Worm (Caenorhabditis elegans): ENCODE measurements around the gene Y53G8AM.7.

The Y53G8AM.7 gene

DNA sequence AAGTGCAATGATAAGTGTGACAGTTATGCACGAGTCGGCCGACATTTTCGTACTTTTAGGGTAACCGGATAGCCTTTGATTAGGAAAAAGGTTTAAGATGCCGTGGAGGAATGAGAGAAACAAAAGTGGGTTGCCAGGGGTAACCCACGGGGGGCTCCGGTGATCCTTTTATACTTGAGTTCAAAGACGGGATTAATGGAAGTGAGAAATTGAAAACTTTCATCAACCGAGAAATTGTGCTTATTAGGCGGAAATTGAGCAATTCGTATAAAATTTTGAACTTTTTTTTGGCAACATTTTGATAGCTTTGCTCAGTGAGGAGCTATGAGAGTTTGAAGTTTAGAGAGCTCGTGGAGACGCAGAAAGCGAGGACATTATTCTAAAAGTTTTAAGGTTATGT lies 10.9 kb downstream of the Y53G8AM.7 start, which contains the start of gene Y53G8AM.4:
Y53G8AM.4 (minus strand) TSS at position 101 of the 400 bp plus-strand sequence.
- TF ChIP-seq pha-4 (tag; optimal IDR thresholded peaks at IDR 0.05) (no peak), nhr-2 (tag; optimal IDR thresholded peaks at IDR 0.05) (no peak), mab-5 (tag; optimal IDR thresholded peaks at IDR 0.05) (no peak), unc-120 (tag; optimal IDR thresholded peaks at IDR 0.05; ENCODE audit: poor library complexity, severe bottlenecking) (no peak), drap-1 (GFP tag; optimal IDR thresholded peaks at IDR 0.05) (no peak), mep-1 (tag; optimal IDR thresholded peaks at IDR 0.05) (no peak), ham-2 (GFP tag; optimal IDR thresholded peaks at IDR 0.05) (no peak), bed-3 (GFP tag; optimal IDR thresholded peaks at IDR 0.05) (no peak), M03D4.4 (tag; optimal IDR thresholded peaks at IDR 0.05) (no peak), hlh-1 (tag; optimal IDR thresholded peaks at IDR 0.05) (no peak), elt-3 (tag; optimal IDR thresholded peaks at IDR 0.05) (no peak), zip-8 (tag; optimal IDR thresholded peaks at IDR 0.05) (no peak), lin-32 (GFP tag; optimal IDR thresholded peaks at IDR 0.05) (no peak), ceh-39 (tag; optimal IDR thresholded peaks at IDR 0.05) (no peak), unc-62 (GFP tag; optimal IDR thresholded peaks at IDR 0.05) (no peak)

- TF ChIP-seq flh-1 (GFP tag; optimal IDR thresholded peaks at IDR 0.05) (no peak), lin-13 (tag; optimal IDR thresholded peaks at IDR 0.05) (no peak), nhr-28 (tag; optimal IDR thresholded peaks at IDR 0.05) (no peak)
Observed at ce11 chrIII:3255023-3255422, 11.5 kb downstream of the Y53G8AM.7 start.

DNA sequence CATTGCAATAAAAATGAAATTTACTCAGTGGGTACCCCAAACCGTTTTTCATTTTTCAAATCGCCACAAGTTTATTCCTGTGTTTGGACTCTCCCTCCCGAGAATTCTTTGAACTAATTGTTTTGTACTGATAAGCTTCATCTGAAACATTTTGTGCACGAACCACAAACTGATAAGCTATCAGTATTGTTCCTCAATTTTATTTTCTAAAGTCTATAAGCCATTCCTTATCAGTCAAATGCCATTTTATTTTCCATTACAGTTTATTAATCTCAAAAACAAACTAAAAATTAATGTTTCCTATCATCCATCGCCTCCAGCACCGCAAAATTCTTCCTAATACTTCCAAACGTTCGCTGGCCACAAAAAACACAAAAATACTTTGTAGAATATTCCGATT lies 12.8 kb downstream of the Y53G8AM.7 start:
- no peak for TF ChIP-seq bed-3 (GFP tag; optimal IDR thresholded peaks at IDR 0.05)
- no peak for TF ChIP-seq ceh-43 (GFP tag; optimal IDR thresholded peaks at IDR 0.05)
- TF ChIP-seq lsy-2 (tag; optimal IDR thresholded peaks at IDR 0.05) = no peak
- no peak for TF ChIP-seq mep-1 (tag; optimal IDR thresholded peaks at IDR 0.05)
- no peak for TF ChIP-seq flh-1 (GFP tag; optimal IDR thresholded peaks at IDR 0.05)
- TF ChIP-seq nhr-28 (tag; optimal IDR thresholded peaks at IDR 0.05) = no peak
- no peak for TF ChIP-seq pha-4 (tag; optimal IDR thresholded peaks at IDR 0.05)
- TF ChIP-seq blmp-1 (tag; optimal IDR thresholded peaks at IDR 0.05) = no peak
- no peak for TF ChIP-seq elt-3 (tag; optimal IDR thresholded peaks at IDR 0.05)

ce11 chrIII:3253043-3253442 lies 13.5 kb downstream of the Y53G8AM.7 start, which contains the start of gene Y53G8AL.3:
Gene Y53G8AL.3, minus strand, starts transcription at chrIII:3253143.
- TF ChIP-seq nhr-12 (tag; optimal IDR thresholded peaks at IDR 0.05) (no peak), ztf-11 (tag; optimal IDR thresholded peaks at IDR 0.05) (no peak), hlh-1 (tag; optimal IDR thresholded peaks at IDR 0.05) (no peak), ceh-83 (GFP tag; optimal IDR thresholded peaks at IDR 0.05) (no peak), drap-1 (GFP tag; optimal IDR thresholded peaks at IDR 0.05) (no peak)

DNA sequence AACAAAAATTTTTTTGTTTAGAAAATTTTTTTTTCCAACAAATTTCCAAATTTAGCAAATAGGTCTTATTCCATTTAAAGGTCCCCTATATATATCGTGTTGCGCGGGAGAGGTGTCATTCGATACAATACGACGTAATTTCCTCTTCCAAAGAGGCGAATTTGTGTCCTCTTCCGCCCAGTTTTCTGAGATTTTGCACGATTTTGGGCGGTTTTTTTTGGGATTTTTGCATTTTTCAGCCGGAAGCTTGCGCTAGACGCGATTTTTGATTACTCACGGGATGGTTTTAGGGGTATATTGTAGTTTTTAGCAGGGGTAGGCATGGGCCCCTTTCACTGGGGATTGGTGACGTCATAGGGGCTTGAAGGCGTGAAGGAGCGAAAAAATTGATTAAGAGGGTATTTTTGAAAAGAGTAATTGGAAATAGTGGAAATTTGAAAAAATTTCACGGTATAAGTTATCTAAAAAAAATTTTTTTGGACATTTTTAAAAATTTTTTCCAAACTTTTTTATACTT lies 15.8 kb downstream of the Y53G8AM.7 start, which contains the start of gene Y53G8AL.4:
Y53G8AL.4 (minus strand) TSS at position 51 of the 517 bp plus-strand sequence.
- no peak for TF ChIP-seq tbx-8 (GFP tag; optimal IDR thresholded peaks at IDR 0.05)
- TF ChIP-seq ceh-39 (tag; optimal IDR thresholded peaks at IDR 0.05) = no peak
- TF ChIP-seq elt-1 (tag; optimal IDR thresholded peaks at IDR 0.05; ENCODE audit: borderline replicate concordance, insufficient read depth) = no peak
- TF ChIP-seq zip-8 (tag; optimal IDR thresholded peaks at IDR 0.05) = peak; percentile 60

ce11 chrIII:3249038-3249420 lies 17.5 kb downstream of the Y53G8AM.7 start:
- TF ChIP-seq mls-2 (tag; optimal IDR thresholded peaks at IDR 0.05) = peak; percentile 37
- no peak for TF ChIP-seq ceh-83 (GFP tag; optimal IDR thresholded peaks at IDR 0.05)
- no peak for TF ChIP-seq nhr-2 (tag; optimal IDR thresholded peaks at IDR 0.05)
- TF ChIP-seq lin-32 (GFP tag; optimal IDR thresholded peaks at IDR 0.05) = no peak
- TF ChIP-seq pha-4 (tag; optimal IDR thresholded peaks at IDR 0.05) = no peak
- peak; percentile 25 for TF ChIP-seq flh-1 (GFP tag; optimal IDR thresholded peaks at IDR 0.05)
- no peak for TF ChIP-seq cnd-1 (tag; optimal IDR thresholded peaks at IDR 0.05)
- TF ChIP-seq ceh-43 (GFP tag; optimal IDR thresholded peaks at IDR 0.05) = peak; percentile 44
- no peak for TF ChIP-seq hlh-1 (tag; optimal IDR thresholded peaks at IDR 0.05)
- no peak for TF ChIP-seq sem-2 (GFP tag; optimal IDR thresholded peaks at IDR 0.05)
- TF ChIP-seq elt-3 (tag; optimal IDR thresholded peaks at IDR 0.05) = no peak
- TF ChIP-seq bed-3 (GFP tag; optimal IDR thresholded peaks at IDR 0.05) = no peak
- no peak for TF ChIP-seq unc-62 (GFP tag; optimal IDR thresholded peaks at IDR 0.05)
- TF ChIP-seq ham-2 (GFP tag; optimal IDR thresholded peaks at IDR 0.05) = no peak
- TF ChIP-seq unc-120 (tag; optimal IDR thresholded peaks at IDR 0.05; ENCODE audit: poor library complexity, severe bottlenecking) = no peak
- peak; percentile 52 for TF ChIP-seq tbx-8 (GFP tag; optimal IDR thresholded peaks at IDR 0.05)
